Comparison of ENCODE assay signal across 1 fruit fly cellular context in the genomic region with DNA sequence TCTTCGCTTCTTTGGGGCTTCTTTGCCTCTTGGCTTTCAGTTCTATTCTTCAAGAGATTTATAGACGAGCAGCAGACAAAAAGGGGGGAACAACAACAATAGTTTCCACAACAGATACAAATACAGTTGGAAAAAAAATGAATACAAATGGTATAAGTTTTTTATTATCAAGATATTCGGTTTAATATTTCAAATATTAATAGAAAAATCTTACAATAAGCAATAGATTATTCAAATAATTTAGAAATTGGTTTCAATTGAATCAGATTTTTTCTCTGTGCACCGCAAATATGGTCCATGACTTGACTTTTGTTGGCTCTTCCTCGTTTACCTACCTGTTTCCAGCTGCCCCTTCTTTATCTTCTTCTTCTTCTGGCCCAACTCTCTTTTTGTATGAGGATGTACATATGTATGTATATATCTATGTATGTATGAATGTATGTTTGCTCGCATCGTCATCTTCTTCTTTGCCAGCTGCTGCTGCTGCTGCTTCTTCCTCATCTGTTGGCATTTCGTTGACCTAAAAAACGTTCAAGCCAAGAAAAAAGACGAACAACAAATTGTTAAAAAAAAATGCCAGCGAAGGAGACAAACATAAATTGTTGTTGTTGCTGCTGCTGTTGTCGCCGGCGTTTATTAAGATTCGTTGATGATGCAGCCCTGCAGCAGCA.
A peak's percentile ranks its signal among the peaks of the same experiment; 100 is the strongest.
TF ChIP-seq lines count a peak whose summit lies in the region.

No protein-coding gene starts in this region.

TF ChIP-seq in whole organism, embryonic, 481 proteins besides CTCF, POLR2A, EP300 and RAD21 (continued from another document):
- no peak for TF ChIP-seq Antp (GFP tag; optimal IDR thresholded peaks at IDR 0.05; lab: Kevin White, UChicago)
- TF ChIP-seq ranshi (GFP tag; IDR thresholded peaks at IDR 0.05; lab: Robert Waterston, UW) = peak; percentile 54; the same call in 1 of the 2 replicates
- no peak for TF ChIP-seq lov (optimal IDR thresholded peaks at IDR 0.05; lab: Kevin White, UChicago)
- no peak; the same call in 2 of the 3 replicates for TF ChIP-seq lov (GFP tag; IDR thresholded peaks at IDR 0.05; lab: Robert Waterston, UW)
- no peak for TF ChIP-seq MESR4 (GFP tag; optimal IDR thresholded peaks at IDR 0.05; lab: Kevin White, UChicago)
- TF ChIP-seq CG1603 (tag; optimal IDR thresholded peaks at IDR 0.05; lab: Kevin White, UChicago) = peak; percentile 42
- TF ChIP-seq so (GFP tag; IDR thresholded peaks at IDR 0.05; lab: Robert Waterston, UW) = peak; percentile 58; the same call in 1 of the 3 replicates
- TF ChIP-seq al (GFP tag; IDR thresholded peaks at IDR 0.05; lab: Robert Waterston, UW) = 0 out of 2 replicates have a peak, but pooled peaks have one; percentile 14
- peak; percentile 59 for TF ChIP-seq ssp (GFP tag; IDR thresholded peaks at IDR 0.05; lab: Robert Waterston, UW)
- TF ChIP-seq CG2120 (GFP tag; optimal IDR thresholded peaks at IDR 0.05; lab: Kevin White, UChicago) = peak; percentile 49
- no peak for TF ChIP-seq HmgD (GFP tag; optimal IDR thresholded peaks at IDR 0.05; lab: Kevin White, UChicago)
- TF ChIP-seq CG10274 (GFP tag; optimal IDR thresholded peaks at IDR 0.05; lab: Kevin White, UChicago) = no peak
- TF ChIP-seq CG2202 (tag; optimal IDR thresholded peaks at IDR 0.05; lab: Kevin White, UChicago) = peak; percentile 79
- no peak for TF ChIP-seq CG4854 (GFP tag; optimal IDR thresholded peaks at IDR 0.05; lab: Kevin White, UChicago)
- TF ChIP-seq CG11247 (GFP tag; IDR thresholded peaks at IDR 0.05; lab: Robert Waterston, UW) = peak; percentile 24; the same call in 1 of the 2 replicates
- TF ChIP-seq cato (GFP tag; optimal IDR thresholded peaks at IDR 0.05; lab: Kevin White, UChicago; ENCODE audit: borderline replicate concordance) = peak; percentile 63
- peak; percentile 46 for TF ChIP-seq bcd (GFP tag; optimal IDR thresholded peaks at IDR 0.05; lab: Kevin White, UChicago)
- peak; percentile 51 for TF ChIP-seq Dek (tag; optimal IDR thresholded peaks at IDR 0.05; lab: Kevin White, UChicago)
- TF ChIP-seq CG8765 (GFP tag; IDR thresholded peaks at IDR 0.05; lab: Robert Waterston, UW) = peak; percentile 31; the same call in 1 of the 2 replicates
- TF ChIP-seq jigr1 (GFP tag; IDR thresholded peaks at IDR 0.05; lab: Robert Waterston, UW) = no peak
- peak; percentile 77 for TF ChIP-seq Ssrp (tag; optimal IDR thresholded peaks at IDR 0.05; lab: Kevin White, UChicago)
- TF ChIP-seq pzg (GFP tag; optimal IDR thresholded peaks at IDR 0.05; lab: Kevin White, UChicago) = no peak
- TF ChIP-seq CG2678 (tag; optimal IDR thresholded peaks at IDR 0.05; lab: Kevin White, UChicago) = peak; percentile 83
- TF ChIP-seq pros (GFP tag; optimal IDR thresholded peaks at IDR 0.05; lab: Kevin White, UChicago) = peak; percentile 42
- TF ChIP-seq chif (GFP tag; optimal IDR thresholded peaks at IDR 0.05; lab: Kevin White, UChicago) = peak; percentile 44 to 47
- TF ChIP-seq fd64A (GFP tag; optimal IDR thresholded peaks at IDR 0.05; lab: Kevin White, UChicago) = no peak
- peak; percentile 75 for TF ChIP-seq CG34422 (GFP tag; IDR thresholded peaks at IDR 0.05; lab: Robert Waterston, UW)
- no peak for TF ChIP-seq lbe (GFP tag; optimal IDR thresholded peaks at IDR 0.05; lab: Kevin White, UChicago)
- peak; percentile 66 for TF ChIP-seq CG4424 (GFP tag; optimal IDR thresholded peaks at IDR 0.05; lab: Kevin White, UChicago)
- TF ChIP-seq Eip74EF (GFP tag; optimal IDR thresholded peaks at IDR 0.05; lab: Kevin White, UChicago) = peak in 1 of 2 experiments; percentile 69
- TF ChIP-seq ham (GFP tag; IDR thresholded peaks at IDR 0.05; lab: Robert Waterston, UW) = no peak
- TF ChIP-seq CG4328 (GFP tag; optimal IDR thresholded peaks at IDR 0.05; lab: Kevin White, UChicago) = peak; percentile 2
- peak; percentile 26 for TF ChIP-seq kay (GFP tag; optimal IDR thresholded peaks at IDR 0.05; lab: Kevin White, UChicago)
- TF ChIP-seq Mad (GFP tag; optimal IDR thresholded peaks at IDR 0.05; lab: Kevin White, UChicago) = peak; percentile 2
- TF ChIP-seq Ets97D (GFP tag; optimal IDR thresholded peaks at IDR 0.05; lab: Kevin White, UChicago) = no peak
- peak; percentile 14 for TF ChIP-seq CG13296 (GFP tag; optimal IDR thresholded peaks at IDR 0.05; lab: Kevin White, UChicago)
- peak; percentile 70 for TF ChIP-seq tap (tag; optimal IDR thresholded peaks at IDR 0.05; lab: Kevin White, UChicago)
- TF ChIP-seq Xbp1 (GFP tag; optimal IDR thresholded peaks at IDR 0.05; lab: Kevin White, UChicago) = peak; percentile 44
- TF ChIP-seq Awh (GFP tag; IDR thresholded peaks at IDR 0.05; lab: Robert Waterston, UW) = peak; percentile 63; the same call in 1 of the 2 replicates
- TF ChIP-seq Lhr (GFP tag; optimal IDR thresholded peaks at IDR 0.05; lab: Kevin White, UChicago) = peak; percentile 35
- TF ChIP-seq Stat92E (GFP tag; optimal IDR thresholded peaks at IDR 0.05; lab: Kevin White, UChicago) = peak in 1 of 3 experiments; percentile 2
- peak; percentile 7 for TF ChIP-seq NfI (GFP tag; optimal IDR thresholded peaks at IDR 0.05; lab: Kevin White, UChicago)
- TF ChIP-seq hkb (optimal IDR thresholded peaks at IDR 0.05; lab: Kevin White, UChicago) = no peak
- peak; percentile 50; the same call in 1 of the 2 replicates for TF ChIP-seq hkb (GFP tag; IDR thresholded peaks at IDR 0.05; lab: Robert Waterston, UW)
- no peak for TF ChIP-seq CG1792 (GFP tag; optimal IDR thresholded peaks at IDR 0.05; lab: Kevin White, UChicago)
- peak; percentile 84 for TF ChIP-seq PHDP (tag; optimal IDR thresholded peaks at IDR 0.05; lab: Kevin White, UChicago)
- peak; percentile 63 for TF ChIP-seq CrebB (tag; optimal IDR thresholded peaks at IDR 0.05; lab: Kevin White, UChicago)
- TF ChIP-seq sim (GFP tag; IDR thresholded peaks at IDR 0.05; lab: Robert Waterston, UW) = 0 out of 2 replicates have a peak, but pooled peaks have one; percentile 68
- TF ChIP-seq amos (GFP tag; IDR thresholded peaks at IDR 0.05; lab: Robert Waterston, UW; ENCODE audit: partially characterized antibody) = no peak
- peak; percentile 54 for TF ChIP-seq lab (GFP tag; optimal IDR thresholded peaks at IDR 0.05; lab: Kevin White, UChicago)
- TF ChIP-seq onecut (GFP tag; IDR thresholded peaks at IDR 0.05; lab: Robert Waterston, UW) = peak; percentile 49; the same call in 1 of the 2 replicates
- no peak for TF ChIP-seq shn (GFP tag; optimal IDR thresholded peaks at IDR 0.05; lab: Kevin White, UChicago)
- TF ChIP-seq CG14050 (GFP tag; IDR thresholded peaks at IDR 0.05; lab: Robert Waterston, UW) = peak; percentile 53; the same call in 2 of the 3 replicates
- TF ChIP-seq D19A (tag; optimal IDR thresholded peaks at IDR 0.05; lab: Kevin White, UChicago) = peak; percentile 76
- peak; percentile 28; the same call in 1 of the 2 replicates for TF ChIP-seq Atf6 (GFP tag; IDR thresholded peaks at IDR 0.05; lab: Robert Waterston, UW)
- no peak for TF ChIP-seq dm (GFP tag; optimal IDR thresholded peaks at IDR 0.05; lab: Kevin White, UChicago)
- no peak for TF ChIP-seq CG9876 (GFP tag; optimal IDR thresholded peaks at IDR 0.05; lab: Kevin White, UChicago)
- TF ChIP-seq Max (GFP tag; optimal IDR thresholded peaks at IDR 0.05; lab: Kevin White, UChicago) = peak; percentile 15
- TF ChIP-seq Dip2 (GFP tag; IDR thresholded peaks at IDR 0.05; lab: Robert Waterston, UW) = no peak
- TF ChIP-seq sqz (GFP tag; optimal IDR thresholded peaks at IDR 0.05; lab: Kevin White, UChicago) = peak; percentile 52
- peak; percentile 77 for TF ChIP-seq ttk (GFP tag; IDR thresholded peaks at IDR 0.05; lab: Robert Waterston, UW)
- TF ChIP-seq sna (GFP tag; IDR thresholded peaks at IDR 0.05; lab: Robert Waterston, UW; ENCODE audit: partially characterized antibody) = no peak
- peak; percentile 56; the same call in 1 of the 2 replicates for TF ChIP-seq CG4730 (GFP tag; IDR thresholded peaks at IDR 0.05; lab: Robert Waterston, UW)
- no peak for TF ChIP-seq CG13894 (tag; optimal IDR thresholded peaks at IDR 0.05; lab: Kevin White, UChicago)
- TF ChIP-seq Sox102F (GFP tag; optimal IDR thresholded peaks at IDR 0.05; lab: Kevin White, UChicago) = peak; percentile 91
- peak; percentile 47 for TF ChIP-seq CG12942 (GFP tag; optimal IDR thresholded peaks at IDR 0.05; lab: Kevin White, UChicago)
- peak; percentile 87 for TF ChIP-seq CG33557 (GFP tag; optimal IDR thresholded peaks at IDR 0.05; lab: Kevin White, UChicago)
- peak; percentile 23 for TF ChIP-seq gcm2 (GFP tag; optimal IDR thresholded peaks at IDR 0.05; lab: Kevin White, UChicago)
- peak; percentile 32; the same call in 1 of the 3 replicates for TF ChIP-seq ase (GFP tag; IDR thresholded peaks at IDR 0.05; lab: Robert Waterston, UW)
- peak; percentile 64; the same call in 1 of the 2 replicates for TF ChIP-seq Ada2b (GFP tag; IDR thresholded peaks at IDR 0.05; lab: Robert Waterston, UW)
- peak; percentile 74; the same call in 1 of the 2 replicates for TF ChIP-seq peb (GFP tag; IDR thresholded peaks at IDR 0.05; lab: Robert Waterston, UW)
- no peak for TF ChIP-seq CG15514 (GFP tag; optimal IDR thresholded peaks at IDR 0.05; lab: Kevin White, UChicago)
- TF ChIP-seq Doc2 (GFP tag; IDR thresholded peaks at IDR 0.05; lab: Robert Waterston, UW) = no peak
- peak; percentile 90 for TF ChIP-seq CG8924 (tag; optimal IDR thresholded peaks at IDR 0.05; lab: Kevin White, UChicago)
- no peak; the same call in 2 of the 3 replicates for TF ChIP-seq Mrtf (GFP tag; IDR thresholded peaks at IDR 0.05; lab: Robert Waterston, UW)
- no peak for TF ChIP-seq CG5953 (GFP tag; IDR thresholded peaks at IDR 0.05; lab: Robert Waterston, UW)
- TF ChIP-seq CG14441 (GFP tag; IDR thresholded peaks at IDR 0.05; lab: Robert Waterston, UW) = no peak
- TF ChIP-seq esg (GFP tag; conservative IDR thresholded peaks at IDR 0.05; lab: Robert Waterston, UW) = peak; percentile 65
- no peak for TF ChIP-seq Lim3 (GFP tag; IDR thresholded peaks at IDR 0.05; lab: Robert Waterston, UW)
- TF ChIP-seq CG17359 (tag; optimal IDR thresholded peaks at IDR 0.05; lab: Kevin White, UChicago) = peak; percentile 78
- no peak for TF ChIP-seq tup (GFP tag; optimal IDR thresholded peaks at IDR 0.05; lab: Kevin White, UChicago)
- no peak for TF ChIP-seq Camta (GFP tag; optimal IDR thresholded peaks at IDR 0.05; lab: Kevin White, UChicago)
- no peak for TF ChIP-seq CG17802 (tag; optimal IDR thresholded peaks at IDR 0.05; lab: Kevin White, UChicago)
- no peak for TF ChIP-seq sima (GFP tag; optimal IDR thresholded peaks at IDR 0.05; lab: Kevin White, UChicago)
- no peak for TF ChIP-seq Adf1 (GFP tag; IDR thresholded peaks at IDR 0.05; lab: Robert Waterston, UW)
- no peak for TF ChIP-seq CG3995 (GFP tag; optimal IDR thresholded peaks at IDR 0.05; lab: Kevin White, UChicago)
- peak; percentile 61 for TF ChIP-seq Rfx (GFP tag; IDR thresholded peaks at IDR 0.05; lab: Robert Waterston, UW)
- TF ChIP-seq rib (GFP tag; IDR thresholded peaks at IDR 0.05; lab: Robert Waterston, UW) = no peak
- TF ChIP-seq CG4360 (GFP tag; IDR thresholded peaks at IDR 0.05; lab: Robert Waterston, UW) = no peak
- no peak for TF ChIP-seq fru (optimal IDR thresholded peaks at IDR 0.05; lab: Kevin White, UChicago)
- peak in 1 of 3 experiments; percentile 91 for TF ChIP-seq lola (GFP tag; optimal IDR thresholded peaks at IDR 0.05; lab: Kevin White, UChicago)
- TF ChIP-seq disco-r (GFP tag; optimal IDR thresholded peaks at IDR 0.05; lab: Kevin White, UChicago) = no peak
- 0 out of 3 replicates have a peak, but pooled peaks have one; percentile 42 for TF ChIP-seq CG7357 (GFP tag; IDR thresholded peaks at IDR 0.05; lab: Robert Waterston, UW)
- TF ChIP-seq row (GFP tag; IDR thresholded peaks at IDR 0.05; lab: Robert Waterston, UW) = peak; percentile 84
- TF ChIP-seq chm (GFP tag; IDR thresholded peaks at IDR 0.05; lab: Robert Waterston, UW) = no peak; the same call in 1 of the 2 replicates
- peak; percentile 70 for TF ChIP-seq Chrac-16 (GFP tag; optimal IDR thresholded peaks at IDR 0.05; lab: Kevin White, UChicago)
- TF ChIP-seq p53 (GFP tag; optimal IDR thresholded peaks at IDR 0.05; lab: Kevin White, UChicago) = no peak
- no peak for TF ChIP-seq CG2199 (GFP tag; IDR thresholded peaks at IDR 0.05; lab: Robert Waterston, UW)
- peak; percentile 79 for TF ChIP-seq ara (GFP tag; IDR thresholded peaks at IDR 0.05; lab: Robert Waterston, UW)
- peak; percentile 89 for TF ChIP-seq CG31441 (GFP tag; IDR thresholded peaks at IDR 0.05; lab: Robert Waterston, UW)
- TF ChIP-seq ash1 (GFP tag; optimal IDR thresholded peaks at IDR 0.05; lab: Kevin White, UChicago) = no peak
